Fruit fly (Drosophila melanogaster): ENCODE measurements around the gene SLIRP1.

SLIRP1 gene

dm6 chrX:21362878-21363277, 43.8 kb upstream of the SLIRP1 start, which contains the start of the genes bbx and waw (continued):
- no peak for TF ChIP-seq fd96Cb (tag; optimal IDR thresholded peaks at IDR 0.05)
- no peak for TF ChIP-seq run (tag; optimal IDR thresholded peaks at IDR 0.05)
- peak; percentile 37 for TF ChIP-seq nom (GFP tag; optimal IDR thresholded peaks at IDR 0.05)
- TF ChIP-seq bcd (GFP tag; optimal IDR thresholded peaks at IDR 0.05): peak; percentile 21
- TF ChIP-seq Fer2 (tag; optimal IDR thresholded peaks at IDR 0.05): no peak
- TF ChIP-seq CG3407 (GFP tag; optimal IDR thresholded peaks at IDR 0.05): no peak
- no peak for TF ChIP-seq bab2 (GFP tag; optimal IDR thresholded peaks at IDR 0.05)
- no peak for TF ChIP-seq Adf1 (GFP tag; IDR thresholded peaks at IDR 0.05)
- peak; percentile 40 for TF ChIP-seq CG17385 (GFP tag; optimal IDR thresholded peaks at IDR 0.05)
- TF ChIP-seq ssp (GFP tag; IDR thresholded peaks at IDR 0.05): no peak
- no peak for TF ChIP-seq hb (GFP tag; IDR thresholded peaks at IDR 0.05; ENCODE audit: partially characterized antibody)
- no peak for TF ChIP-seq CG12219 (GFP tag; optimal IDR thresholded peaks at IDR 0.05)
- no peak for TF ChIP-seq CkIIα-i1 (GFP tag; IDR thresholded peaks at IDR 0.05)
- peak in 1 of 2 experiments; percentile 20 for TF ChIP-seq insv (GFP tag; optimal IDR thresholded peaks at IDR 0.05)
- TF ChIP-seq Oaz (GFP tag; IDR thresholded peaks at IDR 0.05): no peak
- TF ChIP-seq nau (GFP tag; optimal IDR thresholded peaks at IDR 0.05): no peak
- TF ChIP-seq Nf-YB (GFP tag; optimal IDR thresholded peaks at IDR 0.05): no peak
- no peak for TF ChIP-seq CG10147 (GFP tag; optimal IDR thresholded peaks at IDR 0.05)
- no peak for TF ChIP-seq dati (GFP tag; IDR thresholded peaks at IDR 0.05)
- no peak for TF ChIP-seq CG32767 (GFP tag; IDR thresholded peaks at IDR 0.05)
- peak; percentile 60 for TF ChIP-seq trem (tag; optimal IDR thresholded peaks at IDR 0.05)
- no peak for TF ChIP-seq crol (GFP tag; IDR thresholded peaks at IDR 0.05)
- TF ChIP-seq ATbp (GFP tag; optimal IDR thresholded peaks at IDR 0.05): no peak
- TF ChIP-seq CG10321 (GFP tag; IDR thresholded peaks at IDR 0.05): no peak
- TF ChIP-seq knrl (GFP tag; IDR thresholded peaks at IDR 0.05; ENCODE audit: partially characterized antibody): no peak; the same call in 2 of the 3 replicates
- TF ChIP-seq jing (GFP tag; optimal IDR thresholded peaks at IDR 0.05): no peak
- no peak for TF ChIP-seq kay (GFP tag; optimal IDR thresholded peaks at IDR 0.05)
- no peak for TF ChIP-seq CG2129 (GFP tag; IDR thresholded peaks at IDR 0.05; ENCODE audit: partially characterized antibody)
- no peak; the same call in 2 of the 3 replicates for TF ChIP-seq ci (GFP tag; IDR thresholded peaks at IDR 0.05)
- TF ChIP-seq Ets97D (GFP tag; optimal IDR thresholded peaks at IDR 0.05): peak; percentile 37
- no peak for TF ChIP-seq Abd-B (GFP tag; optimal IDR thresholded peaks at IDR 0.05)
- TF ChIP-seq Ets65A (GFP tag): no peak
- peak; percentile 47 for TF ChIP-seq CG9727 (GFP tag; optimal IDR thresholded peaks at IDR 0.05)
- peak; percentile 17 for TF ChIP-seq Hsf (GFP tag; optimal IDR thresholded peaks at IDR 0.05)
- no peak for TF ChIP-seq ro (GFP tag; IDR thresholded peaks at IDR 0.05)
- no peak for TF ChIP-seq CG1647 (GFP tag; optimal IDR thresholded peaks at IDR 0.05)
- TF ChIP-seq CG13287 (GFP tag; IDR thresholded peaks at IDR 0.05; ENCODE audit: partially characterized antibody): peak; percentile 29; the same call in 1 of the 2 replicates
- TF ChIP-seq sd (tag; optimal IDR thresholded peaks at IDR 0.05): no peak
- no peak for TF ChIP-seq sim (GFP tag; IDR thresholded peaks at IDR 0.05)
- TF ChIP-seq Gug (GFP tag; IDR thresholded peaks at IDR 0.05): no peak
- TF ChIP-seq aop (GFP tag; IDR thresholded peaks at IDR 0.05): no peak
- peak; percentile 3 for TF ChIP-seq CG3995 (GFP tag; optimal IDR thresholded peaks at IDR 0.05)
- peak; percentile 25 for TF ChIP-seq CG4328 (GFP tag; optimal IDR thresholded peaks at IDR 0.05)
- TF ChIP-seq Hr39 (optimal IDR thresholded peaks at IDR 0.05): no peak
- TF ChIP-seq CG15479 (GFP tag; optimal IDR thresholded peaks at IDR 0.05): no peak
- TF ChIP-seq inv (GFP tag; IDR thresholded peaks at IDR 0.05; ENCODE audit: partially characterized antibody): no peak
- no peak for TF ChIP-seq Scr (GFP tag; IDR thresholded peaks at IDR 0.05; ENCODE audit: partially characterized antibody)
- TF ChIP-seq CG2712 (tag; optimal IDR thresholded peaks at IDR 0.05): peak; percentile 4
- TF ChIP-seq ab (GFP tag; optimal IDR thresholded peaks at IDR 0.05): no peak
- TF ChIP-seq tgo (GFP tag; IDR thresholded peaks at IDR 0.05): no peak
- peak; percentile 24 for TF ChIP-seq CrebB (tag; optimal IDR thresholded peaks at IDR 0.05)
- no peak for TF ChIP-seq CG11723 (GFP tag; optimal IDR thresholded peaks at IDR 0.05)

Measured in whole organism, embryonic.